Worm (Caenorhabditis elegans): ENCODE data around the gene C54G10.1.
A peak's percentile ranks its signal among the peaks of the same experiment; 100 is the strongest.

ce11 chrV:14685435-14686058 is 44.6 kb downstream of the C54G10.1 start, which contains the start of gene C47E8.4:
- TF ChIP-seq nhr-237 (tag; optimal IDR thresholded peaks at IDR 0.05) (peak; percentile 96), unc-62 (GFP tag; optimal IDR thresholded peaks at IDR 0.05) (peak; percentile 75), skn-1 (tag; optimal IDR thresholded peaks at IDR 0.05) (peak; percentile 95)
